Fruit fly (Drosophila melanogaster): ENCODE measurements around the gene CG32706.

Gene CG32706

dm6 chrX:9134241-9134849 is 47.4 kb downstream of the CG32706 start:
- TF ChIP-seq dsx (GFP tag; optimal IDR thresholded peaks at IDR 0.05; ENCODE audit: poor library complexity, severe bottlenecking) (peak; percentile 28), Eip93F (GFP tag; optimal IDR thresholded peaks at IDR 0.05) (no peak), CG16779 (tag; optimal IDR thresholded peaks at IDR 0.05) (no peak), vri (GFP tag; optimal IDR thresholded peaks at IDR 0.05) (no peak), CG3919 (GFP tag; optimal IDR thresholded peaks at IDR 0.05) (no peak), Gug (GFP tag; IDR thresholded peaks at IDR 0.05) (no peak), spab (GFP tag; optimal IDR thresholded peaks at IDR 0.05) (no peak), cyc (GFP tag; optimal IDR thresholded peaks at IDR 0.05) (no peak), Ets96B (tag; optimal IDR thresholded peaks at IDR 0.05) (no peak), CG6163 (GFP tag; IDR thresholded peaks at IDR 0.05) (no peak; the same call in 2 of the 3 replicates), ss (GFP tag; optimal IDR thresholded peaks at IDR 0.05) (peak; percentile 35 to 70), CG11902 (GFP tag; optimal IDR thresholded peaks at IDR 0.05) (no peak), CG6808 (GFP tag; optimal IDR thresholded peaks at IDR 0.05) (peak; percentile 35), eg (GFP tag; IDR thresholded peaks at IDR 0.05) (peak; percentile 34; the same call in 1 of the 3 replicates), CG8119 (GFP tag; IDR thresholded peaks at IDR 0.05) (0 out of 3 replicates have a peak, but pooled peaks have one; percentile 32), svp (GFP tag) (peak; percentile 78), Hr4 (GFP tag; optimal IDR thresholded peaks at IDR 0.05) (no peak)

- TF ChIP-seq Eip78C (GFP tag) (peak; percentile 86), CG32006 (GFP tag; optimal IDR thresholded peaks at IDR 0.05) (peak; percentile 56), svp (GFP tag) (peak; percentile 78), OdsH (GFP tag; optimal IDR thresholded peaks at IDR 0.05) (peak; percentile 19), acj6 (GFP tag; optimal IDR thresholded peaks at IDR 0.05) (peak; percentile 34), Smox (GFP tag; optimal IDR thresholded peaks at IDR 0.05) (no peak), dac (GFP tag; optimal IDR thresholded peaks at IDR 0.05) (peak; percentile 22), topi (GFP tag; optimal IDR thresholded peaks at IDR 0.05) (peak; percentile 11), Hr38 (GFP tag; optimal IDR thresholded peaks at IDR 0.05) (no peak), Sox14 (GFP tag; optimal IDR thresholded peaks at IDR 0.05) (peak; percentile 16), Gug (GFP tag; IDR thresholded peaks at IDR 0.05) (no peak), fkh (GFP tag; optimal IDR thresholded peaks at IDR 0.05) (no peak), Hr4 (GFP tag; optimal IDR thresholded peaks at IDR 0.05) (peak; percentile 3), CG3032 (tag; optimal IDR thresholded peaks at IDR 0.05) (peak; percentile 34), Met (GFP tag; optimal IDR thresholded peaks at IDR 0.05) (peak; percentile 2), salr (GFP tag; optimal IDR thresholded peaks at IDR 0.05) (peak in 1 of 2 experiments; percentile 11), CG8319 (GFP tag; optimal IDR thresholded peaks at IDR 0.05) (no peak), Sox15 (GFP tag; optimal IDR thresholded peaks at IDR 0.05) (no peak), CG10669 (GFP tag; optimal IDR thresholded peaks at IDR 0.05) (peak; percentile 40), CG11294 (GFP tag; IDR thresholded peaks at IDR 0.05) (no peak), dsx (GFP tag; optimal IDR thresholded peaks at IDR 0.05; ENCODE audit: poor library complexity, severe bottlenecking) (peak; percentile 24), achi (GFP tag; optimal IDR thresholded peaks at IDR 0.05) (peak; percentile 34), ss (GFP tag; optimal IDR thresholded peaks at IDR 0.05) (peak; percentile 26 to 57), CG4318 (GFP tag; optimal IDR thresholded peaks at IDR 0.05) (peak; percentile 2), eg (GFP tag; IDR thresholded peaks at IDR 0.05) (no peak), Hr39 (GFP tag; optimal IDR thresholded peaks at IDR 0.05) (no peak), net (GFP tag; optimal IDR thresholded peaks at IDR 0.05) (peak; percentile 32), CG34406 (GFP tag; optimal IDR thresholded peaks at IDR 0.05) (peak; percentile 26), CG6163 (GFP tag; IDR thresholded peaks at IDR 0.05) (0 out of 3 replicates have a peak, but pooled peaks have one; percentile 6), fd59A (GFP tag; optimal IDR thresholded peaks at IDR 0.05) (no peak), CG6276 (GFP tag; optimal IDR thresholded peaks at IDR 0.05) (peak; percentile 28), CG9139 (GFP tag; optimal IDR thresholded peaks at IDR 0.05) (no peak), esn (GFP tag; optimal IDR thresholded peaks at IDR 0.05) (peak; percentile 31), Lpt (GFP tag; optimal IDR thresholded peaks at IDR 0.05) (peak; percentile 4), Ets96B (tag; optimal IDR thresholded peaks at IDR 0.05) (peak; percentile 54), lz (GFP tag; optimal IDR thresholded peaks at IDR 0.05) (peak; percentile 24), Sox102F (GFP tag; optimal IDR thresholded peaks at IDR 0.05) (no peak), CG16779 (tag; optimal IDR thresholded peaks at IDR 0.05) (peak; percentile 17), CG3919 (GFP tag; optimal IDR thresholded peaks at IDR 0.05) (no peak), CG11762 (GFP tag; optimal IDR thresholded peaks at IDR 0.05; ENCODE audit: insufficient read depth) (no peak), CG6808 (GFP tag; optimal IDR thresholded peaks at IDR 0.05) (peak; percentile 49)
Measured at dm6 chrX:9134922-9135453, 48.1 kb downstream of the CG32706 start, which contains the start of gene fend. fend (minus strand) TSS chrX:9135099.

Data from whole organism, prepupa.